Fruit fly (Drosophila melanogaster) whole organism, embryonic: ENCODE data around the gene COX5B.
A peak's percentile ranks its signal among the peaks of the same experiment; 100 is the strongest.

ENCODE experiments used
- ATbp ChIP-seq: fragments of 200-800 bp; sonication (Bioruptor generic); optimal IDR thresholded peaks from 2 replicates; lab custom pipeline; 2017; ENCODE audit warnings: missing biosample characterization, mild to moderate bottlenecking, missing genetic modification characterization, missing genetic modification reagents
- Adf1 ChIP-seq: fragments of 200-800 bp; sonication (Bioruptor generic); IDR thresholded peaks from 2 replicates; pipeline ENCODE4 v1.3.6; 2022; ENCODE audit warnings: missing biosample characterization, missing genetic modification characterization
- C15 ChIP-seq: fragments of 200-800 bp; sonication (Bioruptor generic); IDR thresholded peaks from 3 replicates; pipeline ENCODE4 v1.3.6; 2022; ENCODE audit warnings: missing biosample characterization, missing genetic modification characterization
- CG10431 ChIP-seq: fragments of 200-800 bp; sonication (Bioruptor generic); optimal IDR thresholded peaks from 3 replicates; lab custom pipeline; 2018; ENCODE audit warnings: missing biosample characterization, mild to moderate bottlenecking, missing genetic modification characterization
- CG11560 ChIP-seq: fragments of 200-800 bp; sonication (Bioruptor generic); IDR thresholded peaks from 3 replicates; pipeline ENCODE4 v1.3.6; 2022; ENCODE audit warnings: missing biosample characterization, missing genetic modification characterization
- CG13775 ChIP-seq: fragments of 200-800 bp; sonication (Bioruptor generic); optimal IDR thresholded peaks from 3 replicates; lab custom pipeline; 2017; ENCODE audit warnings: missing biosample characterization, mild to moderate bottlenecking, missing genetic modification characterization
- CG14050 ChIP-seq: fragments of 200-800 bp; sonication (Bioruptor generic); IDR thresholded peaks from 3 replicates; pipeline ENCODE4 v1.3.6; 2022; ENCODE audit warnings: missing biosample characterization, missing genetic modification characterization
- CG14441 ChIP-seq: fragments of 200-800 bp; sonication (Bioruptor generic); IDR thresholded peaks from 2 replicates; pipeline ENCODE4 v1.3.6; 2022; ENCODE audit warnings: missing biosample characterization, missing genetic modification characterization
- CG15269 ChIP-seq: fragments of 200-800 bp; sonication (Bioruptor generic); optimal IDR thresholded peaks from 2 replicates; lab custom pipeline; 2018; ENCODE audit warnings: missing biosample characterization, mild to moderate bottlenecking, missing genetic modification characterization, moderate library complexity
- CG1647 ChIP-seq: fragments of 200-800 bp; sonication (Bioruptor generic); optimal IDR thresholded peaks from 3 replicates; lab custom pipeline; 2016; ENCODE audit warnings: missing biosample characterization, missing genetic modification characterization
- CG31441 ChIP-seq: fragments of 200-800 bp; sonication (Bioruptor generic); IDR thresholded peaks from 2 replicates; pipeline ENCODE4 v1.3.6; 2022; ENCODE audit warnings: missing biosample characterization, missing genetic modification characterization
- CG34224 ChIP-seq: fragments of 200-800 bp; sonication (Bioruptor generic); IDR thresholded peaks from 3 replicates; pipeline ENCODE4 v1.3.6; 2022; ENCODE audit warnings: missing biosample characterization, missing genetic modification characterization; ENCODE audit not compliant: partially characterized antibody
- CG4328 ChIP-seq: fragments of 200-800 bp; sonication (Bioruptor generic); optimal IDR thresholded peaks from 3 replicates; lab custom pipeline; 2017; ENCODE audit warnings: missing biosample characterization, missing genetic modification reagents, missing genetic modification characterization
- CG43689 ChIP-seq: fragments of 200-800 bp; sonication (Bioruptor generic); IDR thresholded peaks from 2 replicates; pipeline ENCODE4 v1.3.6; 2022; ENCODE audit warnings: missing biosample characterization, missing genetic modification characterization
- CG6175 ChIP-seq: fragments of 200-800 bp; sonication (Bioruptor generic); IDR thresholded peaks from 3 replicates; pipeline ENCODE4 v1.3.6; 2022; ENCODE audit warnings: missing biosample characterization, missing genetic modification characterization
- CG7839 ChIP-seq: fragments of 200-800 bp; sonication (Bioruptor generic); optimal IDR thresholded peaks from 3 replicates; lab custom pipeline; 2018; ENCODE audit warnings: missing biosample characterization, mild to moderate bottlenecking, missing genetic modification characterization, moderate library complexity
- CG8388 ChIP-seq: fragments of 200-800 bp; sonication (Bioruptor generic); optimal IDR thresholded peaks from 2 replicates; lab custom pipeline; 2019; ENCODE audit warnings: missing biosample characterization, mild to moderate bottlenecking, missing genetic modification characterization, moderate library complexity
- CrebB ChIP-seq: fragments of 200-800 bp; sonication (Bioruptor generic); optimal IDR thresholded peaks from 3 replicates; lab custom pipeline; 2018; ENCODE audit warnings: missing biosample characterization, mild to moderate bottlenecking, missing genetic modification characterization
- D19A ChIP-seq: fragments of 200-800 bp; optimal IDR thresholded peaks from 3 replicates; lab custom pipeline; 2019; ENCODE audit warnings: missing biosample characterization, mild to moderate bottlenecking, missing genetic modification characterization, moderate library complexity
- Dfd ChIP-seq, 2 experiments: fragments of >200 bp; optimal IDR thresholded peaks; 2 replicates each; lab custom pipeline; 2017; ENCODE audit warnings: missing biosample characterization in 2 of 2, missing genetic modification characterization in 2 of 2
- Dip2 ChIP-seq: fragments of 200-800 bp; sonication (Bioruptor generic); IDR thresholded peaks from 2 replicates; pipeline ENCODE4 v1.3.6; 2022; ENCODE audit warnings: missing biosample characterization, missing genetic modification characterization
- Dp ChIP-seq: fragments of 200-800 bp; sonication (Bioruptor generic); optimal IDR thresholded peaks from 2 replicates; lab custom pipeline; 2018; ENCODE audit warnings: missing biosample characterization, mild to moderate bottlenecking, missing genetic modification characterization, moderate library complexity
- HLH4C ChIP-seq: fragments of 200-800 bp; sonication (Bioruptor generic); IDR thresholded peaks from 3 replicates; pipeline ENCODE4 v1.3.6; 2022; ENCODE audit warnings: missing biosample characterization, missing genetic modification characterization; ENCODE audit not compliant: partially characterized antibody
- HLH54F ChIP-seq: fragments of 200-800 bp; sonication (Bioruptor generic); optimal IDR thresholded peaks from 3 replicates; lab custom pipeline; 2016; ENCODE audit warnings: missing biosample characterization, missing genetic modification characterization
- HmgZ ChIP-seq: fragments of 200-800 bp; sonication (Bioruptor generic); optimal IDR thresholded peaks from 2 replicates; lab custom pipeline; 2018; ENCODE audit warnings: missing biosample characterization, mild to moderate bottlenecking, missing genetic modification characterization
- Lpt ChIP-seq: fragments of >200 bp; optimal IDR thresholded peaks from 2 replicates; lab custom pipeline; 2018; ENCODE audit warnings: missing biosample characterization, missing genetic modification characterization
- Mad ChIP-seq: fragments of 200-800 bp; sonication (Bioruptor generic); optimal IDR thresholded peaks from 2 replicates; lab custom pipeline; 2016; ENCODE audit warnings: missing biosample characterization, missing genetic modification characterization
- Ptx1 ChIP-seq: fragments of 200-800 bp; sonication (Bioruptor generic); IDR thresholded peaks from 2 replicates; pipeline ENCODE4 v1.3.6; 2022; ENCODE audit warnings: missing biosample characterization, missing genetic modification characterization
- Sox100B ChIP-seq: fragments of 200-800 bp; sonication (Bioruptor generic); optimal IDR thresholded peaks from 3 replicates; lab custom pipeline; 2018; ENCODE audit warnings: missing biosample characterization, mild to moderate bottlenecking, missing genetic modification characterization
- Trl ChIP-seq, 3 experiments: fragments of >200 bp in 2 of 3; fragments of 200-800 bp in 1 of 3; sonication (Bioruptor generic) in 1 of 3; optimal IDR thresholded peaks; 2 replicates in 1 of 3; 3 replicates in 2 of 3; lab custom pipeline; 2016 to 2017; ENCODE audit warnings: missing biosample characterization in 1 of 3, missing genetic modification characterization in 1 of 3
- Xbp1 ChIP-seq: fragments of 200-800 bp; sonication (Bioruptor generic); optimal IDR thresholded peaks from 3 replicates; lab custom pipeline; 2016; ENCODE audit warnings: missing biosample characterization, mild to moderate bottlenecking, missing genetic modification characterization
- aop ChIP-seq: fragments of 200-800 bp; sonication (Bioruptor generic); IDR thresholded peaks from 2 replicates; pipeline ENCODE4 v1.3.6; 2022; ENCODE audit warnings: missing biosample characterization, missing genetic modification characterization
- ash1 ChIP-seq: fragments of 200-800 bp; sonication (Bioruptor generic); optimal IDR thresholded peaks from 2 replicates; lab custom pipeline; 2018; ENCODE audit warnings: missing biosample characterization, mild to moderate bottlenecking, missing genetic modification characterization
- bab2 ChIP-seq: fragments of 200-800 bp; sonication (Bioruptor generic); optimal IDR thresholded peaks from 2 replicates; lab custom pipeline; 2016; ENCODE audit warnings: missing biosample characterization, missing genetic modification characterization
- bcd ChIP-seq: fragments of 200-800 bp; sonication (Bioruptor generic); optimal IDR thresholded peaks from 2 replicates; lab custom pipeline; 2017; ENCODE audit warnings: missing biosample characterization, mild to moderate bottlenecking, missing genetic modification characterization
- cas ChIP-seq: fragments of 200-800 bp; sonication (Bioruptor generic); IDR thresholded peaks from 2 replicates; pipeline ENCODE4 v1.3.6; 2022; ENCODE audit warnings: missing biosample characterization, missing genetic modification characterization
- cato ChIP-seq: fragments of 200-800 bp; sonication (Bioruptor generic); optimal IDR thresholded peaks from 2 replicates; lab custom pipeline; 2016; ENCODE audit warnings: missing biosample characterization, missing genetic modification characterization, borderline replicate concordance
- dati ChIP-seq: fragments of 200-800 bp; sonication (Bioruptor generic); IDR thresholded peaks from 2 replicates; pipeline ENCODE4 v1.3.6; 2022; ENCODE audit warnings: missing biosample characterization, missing genetic modification characterization
- emc ChIP-seq: fragments of 200-800 bp; sonication (Bioruptor generic); optimal IDR thresholded peaks from 2 replicates; lab custom pipeline; 2016; ENCODE audit warnings: missing biosample characterization, missing genetic modification characterization
- ems ChIP-seq: fragments of 200-800 bp; sonication (Bioruptor generic); optimal IDR thresholded peaks from 3 replicates; lab custom pipeline; 2016; ENCODE audit warnings: missing biosample characterization, missing genetic modification characterization
- ham ChIP-seq: fragments of 200-800 bp; sonication (Bioruptor generic); IDR thresholded peaks from 2 replicates; pipeline ENCODE4 v1.3.6; 2022; ENCODE audit warnings: missing biosample characterization, missing genetic modification characterization
- luna ChIP-seq: fragments of 200-800 bp; sonication (Bioruptor generic); optimal IDR thresholded peaks from 2 replicates; lab custom pipeline; 2016; ENCODE audit warnings: missing biosample characterization, missing genetic modification characterization
- org-1 ChIP-seq: fragments of 200-800 bp; sonication (Bioruptor generic); optimal IDR thresholded peaks from 2 replicates; lab custom pipeline; 2017; ENCODE audit warnings: missing biosample characterization, missing genetic modification characterization
- repo ChIP-seq: fragments of 200-800 bp; sonication (Bioruptor generic); optimal IDR thresholded peaks from 2 replicates; lab custom pipeline; 2016; ENCODE audit warnings: missing biosample characterization, missing genetic modification characterization
- ro ChIP-seq: fragments of 200-800 bp; sonication (Bioruptor generic); IDR thresholded peaks from 2 replicates; pipeline ENCODE4 v1.3.6; 2022; ENCODE audit warnings: missing biosample characterization, missing genetic modification characterization
- tap ChIP-seq: fragments of 200-800 bp; optimal IDR thresholded peaks from 3 replicates; lab custom pipeline; 2019; ENCODE audit warnings: missing biosample characterization, mild to moderate bottlenecking, missing genetic modification characterization, moderate library complexity
- tio ChIP-seq: fragments of 200-800 bp; sonication (Bioruptor generic); optimal IDR thresholded peaks from 2 replicates; lab custom pipeline; 2017; ENCODE audit warnings: missing biosample characterization, missing genetic modification characterization, inconsistent platforms
- toy ChIP-seq: fragments of 200-800 bp; sonication (Bioruptor generic); IDR thresholded peaks from 2 replicates; pipeline ENCODE4 v1.3.6; 2022; ENCODE audit warnings: missing biosample characterization, missing genetic modification characterization
- ttk ChIP-seq: fragments of 200-800 bp; sonication (Bioruptor generic); IDR thresholded peaks from 2 replicates; pipeline ENCODE4 v2.1.2; 2022; ENCODE audit warnings: missing biosample characterization, missing genetic modification characterization
- tx ChIP-seq: fragments of 200-800 bp; sonication (Bioruptor generic); optimal IDR thresholded peaks from 2 replicates; lab custom pipeline; 2016; ENCODE audit warnings: missing biosample characterization, missing genetic modification characterization
- wek ChIP-seq: fragments of 200-800 bp; sonication (Bioruptor generic); optimal IDR thresholded peaks from 3 replicates; lab custom pipeline; 2018; ENCODE audit warnings: missing biosample characterization, mild to moderate bottlenecking, missing genetic modification characterization, moderate library complexity

Gene COX5B

dm6 chr2L:6601018-6601505 lies 43.5 kb downstream of the COX5B start, which contains the start of gene Dpp10 (continued):
- peak; percentile 90 for TF ChIP-seq CrebB
- peak; percentile 85 for TF ChIP-seq CG13775 (GFP tag; lab: Kevin White, UChicago)
- peak; percentile 93 for TF ChIP-seq HLH54F
- peak; percentile 88 for TF ChIP-seq org-1 (GFP tag; lab: Kevin White, UChicago)
- TF ChIP-seq Dip2 (GFP tag; lab: Robert Waterston, UW): 0 out of 2 replicates have a peak, but pooled peaks have one; percentile 44
- peak; percentile 80 for TF ChIP-seq toy (GFP tag; lab: Robert Waterston, UW)
- TF ChIP-seq HmgZ (tag; lab: Kevin White, UChicago): peak; percentile 95
- peak; percentile 91 for TF ChIP-seq ems (GFP tag; lab: Kevin White, UChicago)
- peak; percentile 94 for TF ChIP-seq C15 (GFP tag; lab: Robert Waterston, UW)
- no peak for TF ChIP-seq Lpt (GFP tag; lab: Kevin White, UChicago)
- peak; percentile 88 for TF ChIP-seq CG43689
- peak; percentile 87 for TF ChIP-seq Xbp1
- peak; percentile 95 for TF ChIP-seq CG15269 (tag; lab: Kevin White, UChicago)
- peak; percentile 35; the same call in 1 of the 3 replicates for TF ChIP-seq HLH4C (GFP tag; lab: Robert Waterston, UW)
- TF ChIP-seq ash1 (GFP tag; lab: Kevin White, UChicago): peak; percentile 1
- peak; percentile 61 for TF ChIP-seq repo (GFP tag; lab: Kevin White, UChicago)
- peak; percentile 83 for TF ChIP-seq CG1647 (GFP tag; lab: Kevin White, UChicago)
- TF ChIP-seq CG11560 (tag; lab: Robert Waterston, UW): peak; percentile 89
- no peak for TF ChIP-seq Dp (GFP tag; lab: Kevin White, UChicago)
- peak; percentile 83 for TF ChIP-seq emc (GFP tag; lab: Kevin White, UChicago)
- TF ChIP-seq Dfd (GFP tag; optimal IDR thresholded peaks at IDR 0.05; lab: Kevin White, UChicago): no peak
- TF ChIP-seq bcd (GFP tag; lab: Kevin White, UChicago): peak; percentile 90
- peak; percentile 79 for TF ChIP-seq tap
- peak; percentile 94 for TF ChIP-seq ttk (GFP tag; lab: Robert Waterston, UW)
- no peak for TF ChIP-seq CG10431 (GFP tag; lab: Kevin White, UChicago)
- peak; percentile 71 for TF ChIP-seq dati
- TF ChIP-seq Mad (GFP tag; lab: Kevin White, UChicago): peak; percentile 77
- TF ChIP-seq CG6175 (GFP tag; lab: Robert Waterston, UW): peak; percentile 94
- peak; percentile 94 for TF ChIP-seq CG7839 (tag; lab: Kevin White, UChicago)
- TF ChIP-seq Adf1 (GFP tag; lab: Robert Waterston, UW): peak; percentile 85
- TF ChIP-seq tx (GFP tag; lab: Kevin White, UChicago): peak; percentile 87
- peak; percentile 65 for TF ChIP-seq CG8388 (GFP tag; lab: Kevin White, UChicago)
- peak; percentile 92 for TF ChIP-seq cas (GFP tag; lab: Robert Waterston, UW)
- peak; percentile 77 for TF ChIP-seq D19A
- TF ChIP-seq Sox100B (GFP tag; lab: Kevin White, UChicago): peak; percentile 80
- peak; percentile 95 for TF ChIP-seq CG14050 (GFP tag; lab: Robert Waterston, UW)
- peak; percentile 36; the same call in 1 of the 3 replicates for TF ChIP-seq CG34224
- TF ChIP-seq ATbp (GFP tag; lab: Kevin White, UChicago): peak; percentile 84
- peak; percentile 62 for TF ChIP-seq luna (GFP tag; lab: Kevin White, UChicago)
- TF ChIP-seq tio (GFP tag; lab: Kevin White, UChicago): peak; percentile 86
- TF ChIP-seq ro: peak; percentile 82
- TF ChIP-seq cato: peak; percentile 55
- TF ChIP-seq CG31441 (GFP tag; lab: Robert Waterston, UW): peak; percentile 71; the same call in 1 of the 2 replicates
- peak; percentile 93 for TF ChIP-seq ham
- TF ChIP-seq Ptx1 (GFP tag; lab: Robert Waterston, UW): peak; percentile 97
- TF ChIP-seq CG4328 (GFP tag; lab: Kevin White, UChicago): peak; percentile 79
- TF ChIP-seq Trl (optimal IDR thresholded peaks at IDR 0.05; lab: Kevin White, UChicago): peak; percentile 44 to 76
- TF ChIP-seq Trl (GFP tag; optimal IDR thresholded peaks at IDR 0.05; lab: Kevin White, UChicago): peak; percentile 69
- peak; percentile 96 for TF ChIP-seq CG14441
- peak; percentile 51; the same call in 1 of the 2 replicates for TF ChIP-seq aop (GFP tag; lab: Robert Waterston, UW)
- peak; percentile 1 for TF ChIP-seq wek (GFP tag; lab: Kevin White, UChicago)
- peak; percentile 88 for TF ChIP-seq bab2 (GFP tag; lab: Kevin White, UChicago)
